Worm (Caenorhabditis elegans): ENCODE results near the gene ZK643.5.

- TF ChIP-seq snpc-4 (tag; optimal IDR thresholded peaks at IDR 0.05) (no peak), R02D3.7 (tag; optimal IDR thresholded peaks at IDR 0.05) (no peak), unc-62 (GFP tag; optimal IDR thresholded peaks at IDR 0.05) (no peak), zag-1 (tag; optimal IDR thresholded peaks at IDR 0.05) (no peak), pqm-1 (tag; optimal IDR thresholded peaks at IDR 0.05) (no peak), ztf-4 (tag; optimal IDR thresholded peaks at IDR 0.05) (no peak), ceh-28 (tag; optimal IDR thresholded peaks at IDR 0.05) (no peak), lin-39 (tag; optimal IDR thresholded peaks at IDR 0.05) (no peak), aly-2 (tag; optimal IDR thresholded peaks at IDR 0.05) (no peak), nhr-11 (tag; optimal IDR thresholded peaks at IDR 0.05) (no peak), tbx-2 (tag; optimal IDR thresholded peaks at IDR 0.05) (no peak), ZK546.5 (tag; optimal IDR thresholded peaks at IDR 0.05) (no peak)
Observed at ce11 chrIII:9001899-9002298, 45.9 kb upstream of the ZK643.5 start, which contains the start of gene rpn-6.2.

Data from whole organism, L3 larva.